Worm (Caenorhabditis elegans) whole organism, L3 larva: ENCODE data around the gene gcp-2.2.

Source experiments
- aly-2 ChIP-seq: fragments of 150-350 bp; optimal IDR thresholded peaks from 2 replicates; lab custom pipeline; 2014; ENCODE audit warnings: missing biosample characterization, missing genetic modification characterization
- ama-1 ChIP-seq: fragments of 150-350 bp; optimal IDR thresholded peaks from 2 replicates; lab custom pipeline; 2018
- egl-27 ChIP-seq: sonication (generic microtip); optimal IDR thresholded peaks from 4 replicates; lab custom pipeline; 2017; ENCODE audit warnings: missing biosample characterization, missing genetic modification reagents, missing genetic modification characterization
- fos-1 ChIP-seq: fragments of 150-350 bp; optimal IDR thresholded peaks from 2 replicates; lab custom pipeline; 2014; ENCODE audit warnings: missing biosample characterization, missing genetic modification characterization
- lin-39 ChIP-seq: fragments of 150-350 bp; optimal IDR thresholded peaks from 2 replicates; lab custom pipeline; 2018; ENCODE audit warnings: missing biosample characterization, missing genetic modification reagents, missing genetic modification characterization
- nhr-12 ChIP-seq: fragments of 150-350 bp; optimal IDR thresholded peaks from 2 replicates; lab custom pipeline; 2014; ENCODE audit warnings: missing biosample characterization, missing genetic modification characterization
- nhr-25 ChIP-seq: sonication (generic microtip); optimal IDR thresholded peaks from 2 replicates; lab custom pipeline; 2017; ENCODE audit warnings: missing biosample characterization, missing genetic modification characterization
- nhr-43 ChIP-seq: sonication (generic microtip); optimal IDR thresholded peaks from 2 replicates; lab custom pipeline; 2016; ENCODE audit warnings: mild to moderate bottlenecking, missing genetic modification characterization, missing compliant biosample characterization; ENCODE audit not compliant: poor library complexity, severe bottlenecking
- nhr-76 ChIP-seq: fragments of 150-350 bp; sonication (generic microtip); optimal IDR thresholded peaks from 5 replicates; lab custom pipeline; 2014; ENCODE audit warnings: missing biosample characterization, missing genetic modification characterization
- skn-1 ChIP-seq: fragments of 150-350 bp; optimal IDR thresholded peaks from 2 replicates; lab custom pipeline; 2014; ENCODE audit warnings: missing biosample characterization, missing genetic modification characterization
- unc-39 ChIP-seq: sonication (generic microtip); optimal IDR thresholded peaks from 4 replicates; lab custom pipeline; 2017; ENCODE audit warnings: missing biosample characterization, missing genetic modification characterization
- zag-1 ChIP-seq: fragments of 150-350 bp; optimal IDR thresholded peaks from 2 replicates; lab custom pipeline; 2014; ENCODE audit warnings: missing biosample characterization, missing genetic modification characterization

ce11 chrX:11499738-11500137 lies 37.8 kb upstream of the gcp-2.2 start, which contains the start of gene T25C12.3:
- no peak for TF ChIP-seq zag-1 (tag; lab: Kevin White, UChicago)
- TF ChIP-seq skn-1 (tag; lab: Kevin White, UChicago): no peak
- no peak for TF ChIP-seq fos-1 (tag; lab: Kevin White, UChicago)
- no peak for TF ChIP-seq lin-39
- no peak for TF ChIP-seq nhr-43 (tag; lab: Kevin White, UChicago)
- TF ChIP-seq ama-1: no peak
- no peak for TF ChIP-seq nhr-76 (tag; lab: Kevin White, UChicago)
- TF ChIP-seq egl-27 (tag; lab: Kevin White, UChicago): no peak
- no peak for TF ChIP-seq nhr-25 (tag; lab: Kevin White, UChicago)
- no peak for TF ChIP-seq unc-39 (tag; lab: Kevin White, UChicago)
- TF ChIP-seq nhr-12 (tag; lab: Kevin White, UChicago): no peak
- no peak for TF ChIP-seq aly-2 (tag; lab: Kevin White, UChicago)
